Fruit fly (Drosophila melanogaster) whole organism, embryonic: ENCODE results near the gene eIF4E6.
A peak's percentile ranks its signal among the peaks of the same experiment; 100 is the strongest.

Experiments used
- CG1024 ChIP-seq: fragments of 200-800 bp; sonication (Bioruptor generic); IDR thresholded peaks from 2 replicates; pipeline ENCODE4 v1.3.6; 2022; ENCODE audit warnings: missing biosample characterization, missing genetic modification characterization
- CG11723 ChIP-seq: fragments of 200-800 bp; sonication (Bioruptor generic); optimal IDR thresholded peaks from 2 replicates; lab custom pipeline; 2017; ENCODE audit warnings: missing biosample characterization, mild to moderate bottlenecking, missing genetic modification characterization
- CG13287 ChIP-seq: fragments of 200-800 bp; sonication (Bioruptor generic); IDR thresholded peaks from 2 replicates; pipeline ENCODE4 v1.3.6; 2022; ENCODE audit warnings: missing biosample characterization, missing genetic modification characterization; ENCODE audit not compliant: partially characterized antibody
- CG15696 ChIP-seq: fragments of 200-800 bp; sonication (Bioruptor generic); optimal IDR thresholded peaks from 2 replicates; lab custom pipeline; 2019; ENCODE audit warnings: missing biosample characterization, mild to moderate bottlenecking, missing genetic modification characterization, moderate library complexity
- CG16813 ChIP-seq: fragments of 200-800 bp; sonication (Bioruptor generic); IDR thresholded peaks from 3 replicates; pipeline ENCODE4 v1.3.6; 2022; ENCODE audit warnings: missing biosample characterization, missing genetic modification characterization; ENCODE audit not compliant: partially characterized antibody
- CG2116 ChIP-seq: fragments of 200-800 bp; sonication (Bioruptor generic); optimal IDR thresholded peaks from 3 replicates; lab custom pipeline; 2018; ENCODE audit warnings: missing biosample characterization, mild to moderate bottlenecking, missing genetic modification characterization
- CG2129 ChIP-seq: fragments of 200-800 bp; sonication (Bioruptor generic); IDR thresholded peaks from 2 replicates; pipeline ENCODE4 v1.3.6; 2022; ENCODE audit warnings: missing biosample characterization, missing genetic modification characterization; ENCODE audit not compliant: partially characterized antibody
- CG2199 ChIP-seq: fragments of 200-800 bp; sonication (Bioruptor generic); IDR thresholded peaks from 3 replicates; pipeline ENCODE4 v1.3.6; 2022; ENCODE audit warnings: missing biosample characterization, missing genetic modification characterization
- CG33213 ChIP-seq: fragments of 200-800 bp; sonication (Bioruptor generic); optimal IDR thresholded peaks from 3 replicates; lab custom pipeline; 2016; ENCODE audit warnings: missing biosample characterization, missing genetic modification characterization
- CG34422 ChIP-seq: fragments of 200-800 bp; sonication (Bioruptor generic); IDR thresholded peaks from 3 replicates; pipeline ENCODE4 v1.3.6; 2022; ENCODE audit warnings: missing biosample characterization, missing genetic modification characterization
- CG42726 ChIP-seq: fragments of 200-800 bp; sonication (Bioruptor generic); IDR thresholded peaks from 2 replicates; pipeline ENCODE4 v1.3.6; 2022; ENCODE audit warnings: missing biosample characterization, missing genetic modification characterization; ENCODE audit not compliant: partially characterized antibody
- CG6791 ChIP-seq: fragments of 200-800 bp; sonication (Bioruptor generic); IDR thresholded peaks from 3 replicates; pipeline ENCODE4 v1.3.6; 2022; ENCODE audit warnings: missing biosample characterization, missing genetic modification characterization; ENCODE audit not compliant: partially characterized antibody
- CG7963 ChIP-seq: fragments of 200-800 bp; sonication (Bioruptor generic); IDR thresholded peaks from 3 replicates; pipeline ENCODE4 v1.3.6; 2022; ENCODE audit warnings: missing biosample characterization, missing genetic modification characterization; ENCODE audit not compliant: partially characterized antibody
- CG7987 ChIP-seq: fragments of 200-800 bp; sonication (Bioruptor generic); optimal IDR thresholded peaks from 2 replicates; lab custom pipeline; 2018; ENCODE audit warnings: missing biosample characterization, mild to moderate bottlenecking, missing genetic modification characterization, moderate library complexity
- CG8281 ChIP-seq: fragments of 200-800 bp; sonication (Bioruptor generic); optimal IDR thresholded peaks from 2 replicates; lab custom pipeline; 2018; ENCODE audit warnings: missing biosample characterization, mild to moderate bottlenecking, missing genetic modification characterization, moderate library complexity
- CG8388 ChIP-seq: fragments of 200-800 bp; sonication (Bioruptor generic); optimal IDR thresholded peaks from 2 replicates; lab custom pipeline; 2019; ENCODE audit warnings: missing biosample characterization, mild to moderate bottlenecking, missing genetic modification characterization, moderate library complexity
- Dll ChIP-seq: fragments of 200-800 bp; sonication (Bioruptor generic); IDR thresholded peaks from 4 replicates; pipeline ENCODE4 v1.3.6; 2022; ENCODE audit warnings: missing biosample characterization, missing genetic modification characterization; ENCODE audit not compliant: partially characterized antibody
- Doc3 ChIP-seq: fragments of 200-800 bp; sonication (Bioruptor generic); IDR thresholded peaks from 3 replicates; pipeline ENCODE4 v1.3.6; 2022; ENCODE audit warnings: missing biosample characterization, missing genetic modification characterization; ENCODE audit not compliant: partially characterized antibody
- E2f2 ChIP-seq: fragments of 200-800 bp; sonication (Bioruptor generic); IDR thresholded peaks from 2 replicates; pipeline ENCODE4 v1.3.6; 2022; ENCODE audit warnings: missing biosample characterization, missing genetic modification characterization
- Elba2 ChIP-seq: fragments of 200-800 bp; sonication (Bioruptor generic); optimal IDR thresholded peaks from 3 replicates; lab custom pipeline; 2016; ENCODE audit warnings: missing biosample characterization, missing genetic modification characterization
- HmgD ChIP-seq: fragments of 200-800 bp; sonication (Bioruptor generic); optimal IDR thresholded peaks from 3 replicates; lab custom pipeline; 2016; ENCODE audit warnings: missing biosample characterization, missing genetic modification characterization
- Neu2 ChIP-seq: fragments of 200-800 bp; sonication (Bioruptor generic); optimal IDR thresholded peaks from 3 replicates; lab custom pipeline; 2016; ENCODE audit warnings: missing biosample characterization, missing genetic modification characterization, borderline replicate concordance
- Opbp ChIP-seq: fragments of 200-800 bp; sonication (Bioruptor generic); IDR thresholded peaks from 3 replicates; pipeline ENCODE4 v1.3.6; 2022; ENCODE audit warnings: missing biosample characterization, missing genetic modification characterization; ENCODE audit not compliant: partially characterized antibody
- Ptx1 ChIP-seq: fragments of 200-800 bp; sonication (Bioruptor generic); IDR thresholded peaks from 2 replicates; pipeline ENCODE4 v1.3.6; 2022; ENCODE audit warnings: missing biosample characterization, missing genetic modification characterization
- Sin3A ChIP-seq: fragments of >200 bp; optimal IDR thresholded peaks from 2 replicates; lab custom pipeline; 2018
- YL-1 ChIP-seq: fragments of 200-800 bp; sonication (Bioruptor generic); optimal IDR thresholded peaks from 3 replicates; lab custom pipeline; 2017; ENCODE audit warnings: missing biosample characterization, mild to moderate bottlenecking, missing genetic modification characterization
- amos ChIP-seq: fragments of 200-800 bp; sonication (Bioruptor generic); IDR thresholded peaks from 2 replicates; pipeline ENCODE4 v1.3.6; 2022; ENCODE audit warnings: missing biosample characterization, missing genetic modification characterization; ENCODE audit not compliant: partially characterized antibody
- ash1 ChIP-seq: fragments of 200-800 bp; sonication (Bioruptor generic); optimal IDR thresholded peaks from 2 replicates; lab custom pipeline; 2018; ENCODE audit warnings: missing biosample characterization, mild to moderate bottlenecking, missing genetic modification characterization
- dati ChIP-seq: fragments of 200-800 bp; sonication (Bioruptor generic); IDR thresholded peaks from 2 replicates; pipeline ENCODE4 v1.3.6; 2022; ENCODE audit warnings: missing biosample characterization, missing genetic modification characterization
- dpn ChIP-seq, 2 experiments: fragments of 200-800 bp; sonication (Bioruptor generic); optimal IDR thresholded peaks; 3 replicates each; lab custom pipeline; 2016; ENCODE audit warnings: missing biosample characterization in 2 of 2, missing genetic modification characterization in 2 of 2
- ems ChIP-seq: fragments of 200-800 bp; sonication (Bioruptor generic); optimal IDR thresholded peaks from 3 replicates; lab custom pipeline; 2016; ENCODE audit warnings: missing biosample characterization, missing genetic modification characterization
- gfzf ChIP-seq: fragments of 200-800 bp; sonication (Bioruptor generic); optimal IDR thresholded peaks from 2 replicates; lab custom pipeline; 2016; ENCODE audit warnings: missing biosample characterization, mild to moderate bottlenecking, missing genetic modification characterization, moderate library complexity
- gro ChIP-seq: fragments of 200-800 bp; sonication (Bioruptor generic); optimal IDR thresholded peaks from 2 replicates; lab custom pipeline; 2016; ENCODE audit warnings: missing biosample characterization, missing genetic modification characterization
- hb ChIP-seq: fragments of 200-800 bp; sonication (Bioruptor generic); IDR thresholded peaks from 3 replicates; pipeline ENCODE4 v1.3.6; 2022; ENCODE audit warnings: missing biosample characterization, missing genetic modification characterization; ENCODE audit not compliant: partially characterized antibody
- nau ChIP-seq: fragments of 200-800 bp; sonication (Bioruptor generic); optimal IDR thresholded peaks from 3 replicates; lab custom pipeline; 2017; ENCODE audit warnings: missing biosample characterization, mild to moderate bottlenecking, missing genetic modification characterization, missing genetic modification reagents
- nmo ChIP-seq: fragments of 200-800 bp; sonication (Bioruptor generic); optimal IDR thresholded peaks from 2 replicates; lab custom pipeline; 2018; ENCODE audit warnings: missing biosample characterization, mild to moderate bottlenecking, missing genetic modification characterization, moderate library complexity
- phol ChIP-seq: fragments of 200-800 bp; sonication (Bioruptor generic); optimal IDR thresholded peaks from 3 replicates; lab custom pipeline; 2018; ENCODE audit warnings: missing biosample characterization, mild to moderate bottlenecking, missing genetic modification characterization, moderate library complexity
- pnt ChIP-seq: fragments of 200-800 bp; sonication (Bioruptor generic); optimal IDR thresholded peaks from 3 replicates; lab custom pipeline; 2016; ENCODE audit warnings: missing biosample characterization, missing genetic modification characterization
- pros ChIP-seq: fragments of 200-800 bp; sonication (Bioruptor generic); optimal IDR thresholded peaks from 3 replicates; lab custom pipeline; 2019; ENCODE audit warnings: missing biosample characterization, mild to moderate bottlenecking, missing genetic modification characterization, moderate library complexity
- sd ChIP-seq: fragments of 200-800 bp; sonication (Bioruptor generic); optimal IDR thresholded peaks from 3 replicates; lab custom pipeline; 2018; ENCODE audit warnings: missing biosample characterization, mild to moderate bottlenecking, missing genetic modification characterization, moderate library complexity
- sisA ChIP-seq: fragments of 200-800 bp; sonication (Bioruptor generic); IDR thresholded peaks from 2 replicates; pipeline ENCODE4 v1.3.6; 2022; ENCODE audit warnings: missing biosample characterization, missing genetic modification characterization
- slp2 ChIP-seq: fragments of 200-800 bp; sonication (Bioruptor generic); optimal IDR thresholded peaks from 2 replicates; lab custom pipeline; 2016; ENCODE audit warnings: missing biosample characterization, missing genetic modification characterization
- sr ChIP-seq: fragments of 200-800 bp; sonication (Bioruptor generic); IDR thresholded peaks from 3 replicates; pipeline ENCODE4 v1.3.6; 2022; ENCODE audit warnings: missing biosample characterization, missing genetic modification characterization
- stwl ChIP-seq: fragments of 200-800 bp; sonication (Bioruptor generic); optimal IDR thresholded peaks from 3 replicates; lab custom pipeline; 2018; ENCODE audit warnings: missing biosample characterization, mild to moderate bottlenecking, missing genetic modification characterization, moderate library complexity
- tup ChIP-seq: fragments of 200-800 bp; sonication (Bioruptor generic); optimal IDR thresholded peaks from 2 replicates; lab custom pipeline; 2016; ENCODE audit warnings: missing biosample characterization, mild to moderate bottlenecking, missing genetic modification characterization, moderate library complexity
- tx ChIP-seq: fragments of 200-800 bp; sonication (Bioruptor generic); optimal IDR thresholded peaks from 2 replicates; lab custom pipeline; 2016; ENCODE audit warnings: missing biosample characterization, missing genetic modification characterization
- vvl ChIP-seq: fragments of 200-800 bp; sonication (Bioruptor generic); IDR thresholded peaks from 2 replicates; pipeline ENCODE4 v1.3.6; 2022; ENCODE audit warnings: missing biosample characterization, missing genetic modification characterization
- zen ChIP-seq: fragments of 200-800 bp; sonication (Bioruptor generic); optimal IDR thresholded peaks from 3 replicates; lab custom pipeline; 2018; ENCODE audit warnings: missing biosample characterization, mild to moderate bottlenecking, missing genetic modification characterization, moderate library complexity
- zen2 ChIP-seq: fragments of 200-800 bp; sonication (Bioruptor generic); IDR thresholded peaks from 3 replicates; pipeline ENCODE4 v1.3.6; 2022; ENCODE audit warnings: missing biosample characterization, missing genetic modification characterization; ENCODE audit not compliant: partially characterized antibody

Gene eIF4E6

DNA sequence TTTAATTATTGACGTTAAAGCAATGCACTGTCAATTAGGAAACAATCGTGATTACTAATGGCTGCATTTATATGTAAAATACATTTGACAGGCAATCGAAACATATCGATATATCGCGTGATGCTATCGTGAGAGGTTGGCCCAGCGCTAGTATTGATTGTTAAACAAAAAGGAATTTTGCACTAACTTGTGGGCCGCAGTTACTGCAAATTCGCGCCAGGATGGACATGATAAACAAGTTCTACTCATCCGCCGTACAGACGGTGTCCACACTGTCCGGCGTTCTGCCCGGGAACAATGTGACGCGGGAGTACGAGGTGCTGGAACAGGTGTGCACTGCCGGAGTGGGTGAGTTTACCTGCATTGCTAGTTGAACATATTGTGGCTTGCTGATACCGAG is at the start of gene eIF4E6, which contains the start of gene CG1951 (continued):
- TF ChIP-seq Doc3 (GFP tag; lab: Robert Waterston, UW) (peak; percentile 95), phol (tag; lab: Kevin White, UChicago) (peak; percentile 71), CG11723 (GFP tag; lab: Kevin White, UChicago) (no peak), Elba2 (GFP tag; lab: Kevin White, UChicago) (no peak), dpn (GFP tag; optimal IDR thresholded peaks at IDR 0.05; lab: Kevin White, UChicago) (no peak), hb (GFP tag; lab: Robert Waterston, UW) (peak; percentile 92), amos (GFP tag; lab: Robert Waterston, UW) (peak; percentile 97), pnt (GFP tag; lab: Kevin White, UChicago) (no peak), HmgD (GFP tag; lab: Kevin White, UChicago) (peak; percentile 28), CG7963 (GFP tag; lab: Robert Waterston, UW) (peak; percentile 95), gfzf (GFP tag; lab: Kevin White, UChicago) (peak; percentile 21), zen2 (GFP tag; lab: Robert Waterston, UW) (peak; percentile 98), CG8388 (GFP tag; lab: Kevin White, UChicago) (no peak), Neu2 (GFP tag; lab: Kevin White, UChicago) (no peak), CG15696 (tag; lab: Kevin White, UChicago) (no peak), vvl (0 out of 2 replicates have a peak, but pooled peaks have one; percentile 9), ems (no peak), CG7987 (GFP tag; lab: Kevin White, UChicago) (peak; percentile 16), CG2116 (GFP tag; lab: Kevin White, UChicago) (peak; percentile 76), CG2129 (GFP tag; lab: Robert Waterston, UW) (peak; percentile 79), nau (GFP tag; lab: Kevin White, UChicago) (no peak), CG8281 (tag; lab: Kevin White, UChicago) (peak; percentile 10), slp2 (GFP tag; lab: Kevin White, UChicago) (no peak), gro (GFP tag; lab: Kevin White, UChicago) (peak; percentile 50), zen (peak; percentile 75), CG13287 (GFP tag; lab: Robert Waterston, UW) (peak; percentile 98), CG2199 (GFP tag; lab: Robert Waterston, UW) (peak; percentile 45; the same call in 1 of the 3 replicates), sd (tag; lab: Kevin White, UChicago) (peak; percentile 69), CG42726 (GFP tag; lab: Robert Waterston, UW) (peak; percentile 96), tup (GFP tag; lab: Kevin White, UChicago) (no peak), sisA (GFP tag; lab: Robert Waterston, UW) (no peak), pros (GFP tag; lab: Kevin White, UChicago) (no peak), tx (peak; percentile 4), CG6791 (GFP tag; lab: Robert Waterston, UW) (peak; percentile 96), sr (GFP tag; lab: Robert Waterston, UW) (no peak), CG1024 (no peak), stwl (tag; lab: Kevin White, UChicago) (peak; percentile 87), CG33213 (peak; percentile 26), CG34422 (0 out of 3 replicates have a peak, but pooled peaks have one; percentile 12), ash1 (no peak), Ptx1 (GFP tag; lab: Robert Waterston, UW) (no peak), YL-1 (peak; percentile 57), nmo (GFP tag; lab: Kevin White, UChicago) (peak; percentile 9), Sin3A (lab: Kevin White, UChicago) (peak; percentile 31), CG16813 (GFP tag; lab: Robert Waterston, UW) (peak; percentile 96), E2f2 (GFP tag; lab: Robert Waterston, UW) (no peak; the same call in 1 of the 2 replicates), Opbp (GFP tag; lab: Robert Waterston, UW) (peak; percentile 98), dati (GFP tag; lab: Robert Waterston, UW) (no peak), Dll (GFP tag; lab: Robert Waterston, UW) (peak; percentile 95)
